Worm (Caenorhabditis elegans): Measurements from ENCODE around the gene C36B7.3.

Gene C36B7.3

DNA sequence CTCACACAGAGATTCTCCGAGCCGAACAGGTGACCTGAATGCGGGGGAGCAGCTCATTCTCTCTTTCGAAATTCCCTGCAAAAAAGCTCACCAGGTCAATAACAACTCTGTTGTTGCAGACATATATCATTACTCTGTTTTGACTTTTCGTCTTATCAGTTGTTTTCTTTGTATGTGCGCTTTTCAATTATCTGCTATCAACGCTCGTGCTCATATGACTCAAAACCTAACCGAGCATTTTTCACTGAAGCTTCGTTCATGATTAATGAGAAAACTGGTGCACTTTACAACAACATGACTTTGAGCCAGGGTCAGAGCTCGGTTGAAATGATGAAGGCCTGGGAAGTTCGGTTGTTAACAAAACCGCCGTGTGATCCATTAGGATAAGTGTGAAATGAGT, 25.1 kb upstream of the C36B7.3 start:
- TF ChIP-seq aly-1 (tag; optimal IDR thresholded peaks at IDR 0.05) = no peak
- TF ChIP-seq tbx-11 (GFP tag; IDR thresholded peaks at IDR 0.05) = no peak
- no peak for TF ChIP-seq hnd-1 (tag; optimal IDR thresholded peaks at IDR 0.05)
- no peak for TF ChIP-seq scrt-1 (GFP tag; IDR thresholded peaks at IDR 0.05)
- no peak for TF ChIP-seq sea-1 (GFP tag; conservative IDR thresholded peaks at IDR 0.05)

DNA sequence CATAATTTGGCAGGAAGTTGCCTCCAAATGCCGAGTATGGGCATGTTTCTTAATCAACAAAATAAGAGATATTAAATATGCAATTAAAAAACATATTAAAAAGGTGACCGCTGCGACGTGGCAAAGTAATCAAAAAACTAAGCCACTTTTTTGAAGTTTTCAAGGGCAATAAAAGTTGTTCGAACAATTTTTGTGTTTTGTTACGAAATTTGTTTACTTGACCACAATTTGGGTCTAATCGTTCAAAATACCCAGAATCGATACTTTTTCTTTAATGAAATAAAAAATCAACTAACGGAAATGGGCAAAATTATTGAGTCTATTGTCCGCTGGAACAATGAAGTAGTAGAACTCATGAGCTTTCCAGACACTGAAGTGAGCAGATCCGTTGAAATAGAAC, 16.5 kb upstream of the C36B7.3 start, which contains the start of gene Y1B5A.1:
Gene Y1B5A.1 (plus strand): TSS at position 301 of the 400 bp plus-strand sequence.
- TF ChIP-seq pes-1 (GFP tag; IDR thresholded peaks at IDR 0.05) (no peak), tbx-37 (GFP tag; conservative IDR thresholded peaks at IDR 0.05) (no peak), tra-4 (tag; optimal IDR thresholded peaks at IDR 0.05) (no peak), ets-7 (tag; optimal IDR thresholded peaks at IDR 0.05) (no peak), hnd-1 (tag; optimal IDR thresholded peaks at IDR 0.05) (no peak), hmg-4 (GFP tag; optimal IDR thresholded peaks at IDR 0.05) (no peak), ceh-36 (tag; optimal IDR thresholded peaks at IDR 0.05) (no peak), F13C5.2 (tag; optimal IDR thresholded peaks at IDR 0.05) (no peak), scrt-1 (GFP tag; IDR thresholded peaks at IDR 0.05) (no peak), ceh-13 (GFP tag; optimal IDR thresholded peaks at IDR 0.05) (no peak), tbx-11 (GFP tag; IDR thresholded peaks at IDR 0.05) (no peak), flt-1 (GFP tag; IDR thresholded peaks at IDR 0.05) (no peak), ama-1 (optimal IDR thresholded peaks at IDR 0.05) (no peak), sea-1 (GFP tag; conservative IDR thresholded peaks at IDR 0.05) (no peak)

DNA sequence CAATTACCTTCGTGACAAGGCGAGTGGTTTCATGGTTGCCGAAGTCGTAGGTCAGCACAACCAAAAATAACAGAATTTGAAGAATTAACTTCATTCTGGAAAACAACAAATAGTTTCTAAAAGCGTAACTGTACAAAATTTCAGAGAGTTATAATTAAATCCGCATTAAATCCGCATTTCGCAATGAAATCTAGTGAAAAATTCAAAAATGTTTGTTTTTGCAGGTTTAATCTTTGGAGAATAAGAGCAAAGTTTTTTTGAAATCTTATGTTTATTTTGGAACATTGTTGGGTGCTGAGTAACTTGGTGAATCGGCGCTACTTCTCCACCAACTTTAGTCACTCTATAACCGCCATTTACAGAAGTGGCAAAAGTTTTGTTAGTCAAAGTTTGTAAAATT, 15.7 kb upstream of the C36B7.3 start, which contains the start of gene C36B7.4:
Gene C36B7.4 (minus strand): TSS at position 101 of the 400 bp plus-strand sequence.
- TF ChIP-seq ets-7 (tag; optimal IDR thresholded peaks at IDR 0.05) (no peak), tbx-37 (GFP tag; conservative IDR thresholded peaks at IDR 0.05) (no peak), scrt-1 (GFP tag; IDR thresholded peaks at IDR 0.05) (no peak), tbx-11 (GFP tag; IDR thresholded peaks at IDR 0.05) (no peak), ama-1 (optimal IDR thresholded peaks at IDR 0.05) (no peak), flt-1 (GFP tag; IDR thresholded peaks at IDR 0.05) (no peak), aly-1 (tag; optimal IDR thresholded peaks at IDR 0.05) (no peak), pes-1 (GFP tag; IDR thresholded peaks at IDR 0.05) (no peak)

DNA sequence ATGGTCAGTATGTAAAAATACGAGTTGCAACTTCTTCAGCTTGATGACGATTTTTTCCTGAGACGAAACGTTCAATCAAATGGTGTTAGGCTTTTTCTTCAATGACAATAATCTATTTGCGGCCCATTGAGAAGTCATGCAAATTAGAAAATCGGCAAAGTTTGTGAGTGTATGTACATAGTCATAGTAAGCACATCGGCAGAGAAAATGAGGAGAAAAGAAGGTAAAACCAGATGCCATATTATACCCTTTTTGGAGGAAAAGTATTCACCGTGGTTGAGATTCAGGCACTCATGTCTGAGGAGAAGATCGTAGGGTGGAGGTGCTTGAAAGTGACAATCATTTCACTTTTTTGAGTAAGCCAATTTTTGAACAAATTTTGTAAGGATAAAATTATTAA, 5.2 kb upstream of the C36B7.3 start, which contains the start of gene C36B7.5:
Gene C36B7.5 (minus strand): TSS at position 101 of the 400 bp plus-strand sequence.
- TF ChIP-seq hmbx-1 (tag; optimal IDR thresholded peaks at IDR 0.05) (no peak), scrt-1 (GFP tag; IDR thresholded peaks at IDR 0.05) (no peak), tra-4 (tag; optimal IDR thresholded peaks at IDR 0.05) (no peak), hmg-4 (GFP tag; optimal IDR thresholded peaks at IDR 0.05) (no peak), ceh-13 (GFP tag; optimal IDR thresholded peaks at IDR 0.05) (no peak), F13C5.2 (tag; optimal IDR thresholded peaks at IDR 0.05) (no peak), ceh-36 (tag; optimal IDR thresholded peaks at IDR 0.05) (no peak), aly-1 (tag; optimal IDR thresholded peaks at IDR 0.05) (no peak)

DNA sequence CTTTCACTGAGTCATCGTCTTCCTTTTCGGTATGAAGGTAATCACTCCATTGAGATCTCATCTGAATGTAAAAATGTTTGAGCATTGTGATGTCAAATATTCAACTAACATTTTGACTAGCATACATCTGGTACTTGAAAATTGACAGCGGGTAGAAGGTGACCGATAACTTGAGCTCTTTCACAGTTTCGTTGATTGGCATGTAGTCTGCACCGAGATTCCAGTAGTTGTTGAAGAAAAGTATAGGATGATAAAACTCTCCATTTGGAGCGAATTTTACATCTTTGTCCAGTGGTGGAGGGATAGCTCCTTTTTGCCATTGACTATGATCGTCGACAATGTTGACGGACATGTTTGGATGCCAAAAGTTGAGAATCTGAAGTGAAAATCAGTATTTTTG, 2.5 kb upstream of the C36B7.3 start:
- TF ChIP-seq B0310.2 (tag; optimal IDR thresholded peaks at IDR 0.05) (no peak), aly-1 (tag; optimal IDR thresholded peaks at IDR 0.05) (no peak)

DNA sequence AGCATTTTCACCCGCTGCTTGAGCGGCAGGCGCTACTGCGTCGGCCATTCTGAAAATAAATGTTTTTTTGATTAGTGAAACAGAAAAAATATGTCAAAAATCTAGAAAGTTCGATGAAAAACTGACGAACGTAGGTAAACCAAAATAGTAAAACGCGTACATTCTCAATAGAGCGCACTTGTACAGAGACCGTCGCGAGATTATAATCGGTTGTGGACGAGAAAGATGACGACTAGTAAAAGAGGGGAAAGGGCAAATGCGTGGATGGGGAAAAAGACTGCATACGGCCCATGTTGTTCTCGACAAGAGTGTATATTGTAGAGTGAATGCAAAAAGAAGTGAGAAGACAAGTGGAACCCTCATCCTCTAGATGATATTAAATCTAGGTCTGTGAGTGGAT, 1.3 kb upstream of the C36B7.3 start, which contains the start of gene C36B7.6:
Gene C36B7.6 (minus strand): TSS at position 49 of the 400 bp plus-strand sequence.
- peak; percentile 3 for TF ChIP-seq aly-1 (tag; optimal IDR thresholded peaks at IDR 0.05)
- TF ChIP-seq ceh-36 (tag; optimal IDR thresholded peaks at IDR 0.05) = no peak
- TF ChIP-seq hmbx-1 (tag; optimal IDR thresholded peaks at IDR 0.05) = no peak
- peak; percentile 16 for TF ChIP-seq hmg-4 (GFP tag; optimal IDR thresholded peaks at IDR 0.05)
- no peak for TF ChIP-seq tra-4 (tag; optimal IDR thresholded peaks at IDR 0.05)
- no peak for TF ChIP-seq pes-1 (GFP tag; IDR thresholded peaks at IDR 0.05)

DNA sequence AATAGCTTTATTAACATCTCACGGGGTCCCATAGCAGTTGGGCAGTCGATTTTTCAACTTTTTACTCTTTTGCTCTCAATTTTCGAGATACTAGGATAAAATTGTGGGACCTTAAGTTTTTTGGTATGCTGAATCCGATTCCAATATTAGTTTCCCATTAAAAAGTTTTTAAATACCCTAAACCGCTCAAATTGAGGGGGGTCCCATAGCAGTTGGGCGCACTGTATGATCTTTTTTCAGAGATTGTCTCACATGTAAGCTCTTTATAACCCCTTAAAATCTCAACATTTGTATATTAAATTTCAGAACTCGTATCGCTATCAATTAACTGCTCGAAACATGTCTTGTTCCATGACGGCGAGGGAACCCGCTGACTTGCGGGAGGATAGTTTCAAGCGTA, 4.5 kb downstream of the C36B7.3 start, which contains the start of gene C36B7.2:
Gene C36B7.2 (plus strand): TSS at position 301 of the 400 bp plus-strand sequence.
- TF ChIP-seq aly-1 (tag; optimal IDR thresholded peaks at IDR 0.05) (no peak), hmbx-1 (tag; optimal IDR thresholded peaks at IDR 0.05) (no peak), flt-1 (GFP tag; IDR thresholded peaks at IDR 0.05) (no peak), hmg-4 (GFP tag; optimal IDR thresholded peaks at IDR 0.05) (no peak), ama-1 (optimal IDR thresholded peaks at IDR 0.05) (no peak), pes-1 (GFP tag; IDR thresholded peaks at IDR 0.05) (no peak), B0310.2 (tag; optimal IDR thresholded peaks at IDR 0.05) (no peak), ets-7 (tag; optimal IDR thresholded peaks at IDR 0.05) (no peak), tbx-11 (GFP tag; IDR thresholded peaks at IDR 0.05) (no peak), sea-1 (GFP tag; conservative IDR thresholded peaks at IDR 0.05) (no peak), tbx-37 (GFP tag; conservative IDR thresholded peaks at IDR 0.05) (no peak), ceh-36 (tag; optimal IDR thresholded peaks at IDR 0.05) (no peak), tra-4 (tag; optimal IDR thresholded peaks at IDR 0.05) (no peak), ceh-13 (GFP tag; optimal IDR thresholded peaks at IDR 0.05) (no peak), hnd-1 (tag; optimal IDR thresholded peaks at IDR 0.05) (no peak), scrt-1 (GFP tag; IDR thresholded peaks at IDR 0.05) (no peak)

DNA sequence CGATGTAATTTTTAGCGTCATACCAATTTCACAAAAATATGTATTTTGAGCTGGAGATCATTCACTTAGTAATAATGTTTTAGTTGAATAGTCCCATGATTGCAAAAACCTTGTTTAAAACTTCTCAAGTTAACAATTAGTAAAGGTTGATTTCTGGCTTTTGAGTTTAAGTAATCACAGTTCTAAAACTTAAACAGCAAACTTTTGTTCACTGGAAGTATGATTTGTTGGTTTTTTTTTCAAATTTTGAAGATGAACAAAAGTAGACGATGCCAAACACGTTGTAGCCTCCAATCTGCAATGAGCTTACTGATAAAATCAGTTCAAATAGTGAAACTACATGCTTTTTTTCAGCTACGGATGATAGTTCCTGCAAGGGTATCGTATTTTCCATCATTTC, 11.0 kb downstream of the C36B7.3 start, which contains the start of gene C36B7.1:
Gene C36B7.1 (plus strand): TSS at position 301 of the 400 bp plus-strand sequence.
- TF ChIP-seq tbx-37 (GFP tag; conservative IDR thresholded peaks at IDR 0.05) (no peak), ceh-13 (GFP tag; optimal IDR thresholded peaks at IDR 0.05) (no peak), ama-1 (optimal IDR thresholded peaks at IDR 0.05) (no peak), aly-1 (tag; optimal IDR thresholded peaks at IDR 0.05) (no peak), tbx-11 (GFP tag; IDR thresholded peaks at IDR 0.05) (no peak), ets-7 (tag; optimal IDR thresholded peaks at IDR 0.05) (no peak), F13C5.2 (tag; optimal IDR thresholded peaks at IDR 0.05) (no peak), hmg-4 (GFP tag; optimal IDR thresholded peaks at IDR 0.05) (no peak)
